Worm (Caenorhabditis elegans): ENCODE data around the gene ZK856.16.

ce11 chrV:10228360-10228759 lies 23.0 kb upstream of the ZK856.16 start, which contains the start of gene fipr-4:
- TF ChIP-seq ama-1 (optimal IDR thresholded peaks at IDR 0.05) = no peak
- no peak for TF ChIP-seq hmbx-1 (tag; optimal IDR thresholded peaks at IDR 0.05)
- TF ChIP-seq F13C5.2 (tag; optimal IDR thresholded peaks at IDR 0.05) = no peak
- TF ChIP-seq ets-7 (tag; optimal IDR thresholded peaks at IDR 0.05) = no peak
- no peak for TF ChIP-seq hnd-1 (tag; optimal IDR thresholded peaks at IDR 0.05)
- no peak for TF ChIP-seq tbx-37 (GFP tag; conservative IDR thresholded peaks at IDR 0.05)
- no peak for TF ChIP-seq tra-4 (tag; optimal IDR thresholded peaks at IDR 0.05)
- no peak for TF ChIP-seq pes-1 (GFP tag; IDR thresholded peaks at IDR 0.05)
- TF ChIP-seq sea-1 (GFP tag; conservative IDR thresholded peaks at IDR 0.05) = no peak

All from whole organism, early embryonic.